Worm (Caenorhabditis elegans): ENCODE measurements around the gene T01H3.3.

T01H3.3 gene

DNA sequence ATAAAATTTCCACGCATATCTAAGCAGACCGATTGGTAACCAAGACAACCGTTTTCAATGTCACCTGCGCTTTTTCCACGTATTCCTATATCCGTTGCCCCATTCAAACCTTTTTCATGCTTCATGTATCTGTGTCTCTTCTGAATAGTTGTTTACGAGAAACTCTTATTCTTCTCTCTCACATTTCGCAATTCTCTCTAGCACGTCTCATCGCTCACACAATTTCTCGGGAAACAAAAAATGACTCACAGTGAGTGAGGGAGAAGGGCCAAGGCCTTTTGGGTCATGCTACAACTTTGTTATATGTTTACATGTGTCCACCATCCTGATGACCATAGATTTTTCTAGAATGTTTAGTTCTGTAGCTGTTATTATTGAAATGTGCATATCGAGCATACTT, 13.6 kb upstream of the T01H3.3 start (continued):
- TF ChIP-seq tlp-1 (tag; optimal IDR thresholded peaks at IDR 0.05): no peak
- peak; percentile 70 for TF ChIP-seq nhr-47 (tag; optimal IDR thresholded peaks at IDR 0.05)
- no peak for TF ChIP-seq elt-2 (tag; optimal IDR thresholded peaks at IDR 0.05)
- TF ChIP-seq unc-62 (GFP tag; optimal IDR thresholded peaks at IDR 0.05): no peak
- no peak for TF ChIP-seq lin-15B (tag; optimal IDR thresholded peaks at IDR 0.05)
- no peak for TF ChIP-seq ceh-63 (GFP tag; optimal IDR thresholded peaks at IDR 0.05)
- TF ChIP-seq fos-1 (tag; optimal IDR thresholded peaks at IDR 0.05): peak; percentile 67
- no peak for TF ChIP-seq ceh-88 (GFP tag; IDR thresholded peaks at IDR 0.05)
- TF ChIP-seq nhr-76 (tag; optimal IDR thresholded peaks at IDR 0.05): no peak

DNA sequence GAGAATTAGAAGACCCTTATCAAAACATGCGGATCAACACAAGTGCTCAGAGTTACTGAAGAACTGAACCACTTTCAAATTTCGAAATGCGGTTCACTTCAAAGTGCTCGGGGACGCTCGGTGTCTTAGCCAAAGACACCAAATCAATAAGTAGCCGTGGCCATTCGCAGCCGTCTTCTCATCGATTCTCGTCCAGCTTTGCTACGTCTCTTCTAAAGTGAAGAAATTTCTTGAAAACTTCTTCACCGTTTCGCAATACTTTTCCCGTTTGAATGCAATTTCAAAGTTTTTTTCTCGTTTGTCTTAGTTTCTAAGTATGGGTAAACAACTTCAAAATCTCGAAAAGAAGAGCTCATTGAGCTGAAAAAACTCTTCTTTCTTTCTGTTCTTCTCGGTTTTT, 11.2 kb upstream of the T01H3.3 start:
- no peak for TF ChIP-seq xbp-1 (tag; optimal IDR thresholded peaks at IDR 0.05)
- TF ChIP-seq lsy-2 (tag; optimal IDR thresholded peaks at IDR 0.05): peak; percentile 6 to 37
- peak in 1 of 2 experiments; percentile 16 for TF ChIP-seq lin-35 (GFP tag; optimal IDR thresholded peaks at IDR 0.05)
- peak; percentile 14 for TF ChIP-seq F16B12.6 (tag; optimal IDR thresholded peaks at IDR 0.05)
- peak; percentile 8 for TF ChIP-seq fkh-8 (tag; optimal IDR thresholded peaks at IDR 0.05)
- no peak for TF ChIP-seq ztf-11 (tag; optimal IDR thresholded peaks at IDR 0.05)
- peak; percentile 6 for TF ChIP-seq nhr-71 (tag; optimal IDR thresholded peaks at IDR 0.05)
- peak; percentile 29 for TF ChIP-seq fkh-10 (GFP tag; optimal IDR thresholded peaks at IDR 0.05)
- no peak for TF ChIP-seq elt-3 (tag; optimal IDR thresholded peaks at IDR 0.05)
- peak; percentile 2 to 3 for TF ChIP-seq efl-1 (optimal IDR thresholded peaks at IDR 0.05)
- TF ChIP-seq efl-1 (GFP tag; optimal IDR thresholded peaks at IDR 0.05 in 1 of 2): no peak
- peak; percentile 78 for TF ChIP-seq lin-14 (GFP tag; optimal IDR thresholded peaks at IDR 0.05)
- no peak for TF ChIP-seq rnt-1 (tag; optimal IDR thresholded peaks at IDR 0.05)
- no peak for TF ChIP-seq ceh-90 (tag; optimal IDR thresholded peaks at IDR 0.05)
- TF ChIP-seq ceh-82 (tag; optimal IDR thresholded peaks at IDR 0.05): peak; percentile 12 to 68 (median 22)

DNA sequence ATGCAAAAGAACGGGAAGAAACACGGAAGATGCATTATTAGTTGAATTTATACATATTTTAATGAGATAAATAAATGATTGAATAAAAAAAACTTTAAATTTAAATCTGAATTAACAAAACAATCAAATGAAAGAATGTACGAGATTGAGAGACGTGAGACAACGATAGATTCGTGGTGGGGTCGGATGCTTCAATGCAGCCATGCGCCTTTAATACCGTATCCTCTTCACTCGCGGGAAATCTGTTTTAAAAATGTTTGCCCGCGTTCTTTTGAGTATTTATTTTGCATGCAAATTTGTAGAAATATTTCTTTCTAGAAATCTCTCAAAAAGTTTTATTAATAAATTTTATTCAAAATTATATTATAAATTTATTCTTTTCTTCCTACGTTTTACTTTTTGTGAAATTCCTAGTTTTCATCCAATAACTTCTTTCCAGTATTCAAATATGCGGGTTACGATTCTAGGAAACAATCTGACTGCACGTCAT, 6.7 kb upstream of the T01H3.3 start, which contains the start of gene perm-1:
perm-1 (plus strand) TSS at position 440 of the 490 bp plus-strand sequence.
- TF ChIP-seq lsy-2 (tag; optimal IDR thresholded peaks at IDR 0.05) (peak in 1 of 2 experiments; percentile 46), nhr-28 (tag; optimal IDR thresholded peaks at IDR 0.05) (no peak)

DNA sequence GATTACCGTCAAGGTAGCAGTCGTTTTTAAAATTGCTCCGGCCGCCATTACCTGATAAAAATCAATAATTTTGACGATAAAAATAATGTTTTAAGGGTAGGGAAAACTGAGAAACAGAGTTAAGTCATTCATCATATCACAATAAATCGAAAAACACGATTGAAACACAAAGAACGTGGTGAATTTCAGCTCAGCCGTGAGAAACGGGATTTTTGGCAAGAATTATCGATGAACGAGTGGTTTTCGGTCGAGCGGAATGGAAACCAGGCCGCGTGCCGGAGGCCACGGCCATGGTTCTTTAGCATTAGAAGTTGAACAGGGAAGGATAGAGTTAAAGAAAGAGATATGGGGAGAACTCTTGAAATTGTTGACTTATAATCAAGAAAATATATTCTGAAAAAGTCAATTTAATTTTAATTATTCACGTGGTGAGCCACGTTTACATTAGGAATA, 5.6 kb upstream of the T01H3.3 start, which contains the start of the genes vha-4 and T01H3.5:
vha-4 (minus strand) TSS at position 51 of the 453 bp plus-strand sequence.
T01H3.5 (plus strand) TSS at position 351 of the 453 bp plus-strand sequence.
- TF ChIP-seq mab-9 (GFP tag; IDR thresholded peaks at IDR 0.05) (no peak; the same call in 1 of the 2 replicates), lsy-2 (tag; optimal IDR thresholded peaks at IDR 0.05) (peak in 1 of 2 experiments; percentile 21), dpl-1 (GFP tag; optimal IDR thresholded peaks at IDR 0.05) (peak in 1 of 3 experiments; percentile 23), lin-35 (GFP tag; optimal IDR thresholded peaks at IDR 0.05) (peak in 1 of 2 experiments; percentile 5), nhr-11 (tag; optimal IDR thresholded peaks at IDR 0.05) (no peak), hlh-17 (GFP tag; optimal IDR thresholded peaks at IDR 0.05; ENCODE audit: borderline replicate concordance) (no peak), sptf-1 (tag; optimal IDR thresholded peaks at IDR 0.05) (no peak), ceh-8 (GFP tag; optimal IDR thresholded peaks at IDR 0.05) (no peak), fkh-10 (GFP tag; optimal IDR thresholded peaks at IDR 0.05) (no peak), nhr-47 (tag; optimal IDR thresholded peaks at IDR 0.05) (no peak), lin-14 (GFP tag; optimal IDR thresholded peaks at IDR 0.05) (no peak), ces-1 (GFP tag; optimal IDR thresholded peaks at IDR 0.05) (no peak), snu-23 (GFP tag; optimal IDR thresholded peaks at IDR 0.05) (peak; percentile 6)

Data from whole organism, L1 larva.